Fruit fly (Drosophila melanogaster) whole organism, embryonic: ENCODE data around the gene ath.
A peak's percentile ranks its signal among the peaks of the same experiment; 100 is the strongest.

Experiments used
- CG1024 ChIP-seq: fragments of 200-800 bp; sonication (Bioruptor generic); IDR thresholded peaks from 2 replicates; pipeline ENCODE4 v1.3.6; 2022; ENCODE audit warnings: missing biosample characterization, missing genetic modification characterization
- CG12104 ChIP-seq: fragments of 200-800 bp; sonication (Bioruptor generic); optimal IDR thresholded peaks from 3 replicates; lab custom pipeline; 2016; ENCODE audit warnings: missing biosample characterization, missing genetic modification characterization
- CG16813 ChIP-seq: fragments of 200-800 bp; sonication (Bioruptor generic); IDR thresholded peaks from 3 replicates; pipeline ENCODE4 v1.3.6; 2022; ENCODE audit warnings: missing biosample characterization, missing genetic modification characterization; ENCODE audit not compliant: partially characterized antibody
- CG9215 ChIP-seq: fragments of 200-800 bp; sonication (Bioruptor generic); IDR thresholded peaks from 2 replicates; pipeline ENCODE4 v1.3.6; 2022; ENCODE audit warnings: missing biosample characterization, missing genetic modification characterization
- E2f1 ChIP-seq: fragments of 200-800 bp; sonication (Bioruptor generic); IDR thresholded peaks from 2 replicates; pipeline ENCODE4 v1.3.6; 2022; ENCODE audit warnings: missing biosample characterization, missing genetic modification characterization
- GATAe ChIP-seq: fragments of 200-800 bp; sonication (Bioruptor generic); conservative IDR thresholded peaks from 2 replicates; pipeline ENCODE4 v1.3.6; 2022; ENCODE audit warnings: missing biosample characterization, missing genetic modification characterization
- ind ChIP-seq: fragments of 200-800 bp; sonication (Bioruptor generic); optimal IDR thresholded peaks from 3 replicates; lab custom pipeline; 2016; ENCODE audit warnings: missing biosample characterization, missing genetic modification characterization
- ro ChIP-seq: fragments of 200-800 bp; sonication (Bioruptor generic); IDR thresholded peaks from 2 replicates; pipeline ENCODE4 v1.3.6; 2022; ENCODE audit warnings: missing biosample characterization, missing genetic modification characterization

DNA sequence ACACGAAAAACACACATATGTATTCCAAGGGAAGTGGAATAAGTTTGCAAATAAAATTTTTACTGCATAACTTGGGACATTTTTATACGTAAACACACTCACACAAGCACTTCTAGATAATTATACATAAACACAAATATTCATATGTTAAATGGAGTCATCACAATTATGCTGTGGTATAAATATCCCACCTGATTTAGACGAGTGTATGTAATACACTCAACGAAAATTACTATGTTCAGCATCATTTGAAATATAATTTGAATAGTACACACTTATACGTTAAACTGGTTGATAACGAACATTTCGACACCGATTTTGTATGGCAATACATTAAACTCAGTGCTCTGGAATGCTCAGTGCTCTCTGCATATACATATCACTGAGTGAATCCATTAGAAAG lies 20.1 kb downstream of the ath start:
- no peak for TF ChIP-seq ro (GFP tag; lab: Robert Waterston, UW)
- TF ChIP-seq CG12104 (GFP tag; lab: Kevin White, UChicago): peak; percentile 8
- peak; percentile 36 for TF ChIP-seq ind
- TF ChIP-seq CG1024: no peak
- no peak for TF ChIP-seq GATAe (GFP tag; lab: Robert Waterston, UW)
- TF ChIP-seq CG9215 (GFP tag; lab: Robert Waterston, UW): no peak
- no peak for TF ChIP-seq CG16813
- no peak for TF ChIP-seq E2f1 (GFP tag; lab: Robert Waterston, UW)
